Worm (Caenorhabditis elegans) whole organism, mixed stage, embryonic: ENCODE results near the gene E02A10.4.

Experiments used
- elt-3 ChIP-seq: fragments of 150-350 bp; optimal IDR thresholded peaks from 2 replicates; lab custom pipeline; 2014; ENCODE audit warnings: missing biosample characterization, missing genetic modification characterization
- nhr-12 ChIP-seq: fragments of 150-350 bp; optimal IDR thresholded peaks from 2 replicates; lab custom pipeline; 2014; ENCODE audit warnings: missing biosample characterization, missing genetic modification characterization
- nhr-76 ChIP-seq: sonication (generic microtip); optimal IDR thresholded peaks from 2 replicates; lab custom pipeline; 2017; ENCODE audit warnings: missing biosample characterization, missing genetic modification characterization
- pha-4 ChIP-seq: fragments of 150-350 bp; optimal IDR thresholded peaks from 2 replicates; lab custom pipeline; 2018; ENCODE audit warnings: missing biosample characterization, missing genetic modification reagents, missing genetic modification characterization

ce11 chrV:12517757-12518156 is 50.0 kb downstream of the E02A10.4 start:
- TF ChIP-seq nhr-76 (tag; lab: Kevin White, UChicago), result no peak
- no peak for TF ChIP-seq pha-4 (tag; lab: Kevin White, UChicago)
- no peak for TF ChIP-seq nhr-12
- no peak for TF ChIP-seq elt-3 (tag; lab: Kevin White, UChicago)
